Worm (Caenorhabditis elegans) whole organism, early embryonic: ENCODE measurements around the gene R05G6.10.

Experiments used
- B0310.2 ChIP-seq: sonication (generic microtip); optimal IDR thresholded peaks from 2 replicates; lab custom pipeline; 2016; ENCODE audit warnings: mild to moderate bottlenecking, missing genetic modification characterization, missing compliant biosample characterization
- F13C5.2 ChIP-seq: sonication (generic microtip); optimal IDR thresholded peaks from 2 replicates; lab custom pipeline; 2017; ENCODE audit warnings: mild to moderate bottlenecking, missing genetic modification characterization, inconsistent platforms, missing compliant biosample characterization
- aly-1 ChIP-seq: sonication (generic microtip); optimal IDR thresholded peaks from 2 replicates; lab custom pipeline; 2016; ENCODE audit warnings: missing genetic modification characterization, missing compliant biosample characterization
- ama-1 ChIP-seq: fragments of 150-350 bp; optimal IDR thresholded peaks from 2 replicates; lab custom pipeline; 2014
- ceh-13 ChIP-seq: fragments of 200-800 bp; sonication (Bioruptor generic); optimal IDR thresholded peaks from 2 replicates; lab custom pipeline; 2018; ENCODE audit warnings: mild to moderate bottlenecking, missing genetic modification characterization, missing compliant biosample characterization
- ceh-36 ChIP-seq: sonication (generic microtip); optimal IDR thresholded peaks from 2 replicates; lab custom pipeline; 2016; ENCODE audit warnings: missing genetic modification characterization, inconsistent platforms, missing compliant biosample characterization
- ets-7 ChIP-seq: sonication (generic microtip); optimal IDR thresholded peaks from 2 replicates; lab custom pipeline; 2016; ENCODE audit warnings: missing genotype, missing genetic modification characterization, missing compliant biosample characterization
- flt-1 ChIP-seq: fragments of 200-800 bp; sonication (Bioruptor generic); IDR thresholded peaks from 2 replicates; pipeline ENCODE4 v1.3.6; 2022; ENCODE audit warnings: missing genetic modification characterization, missing compliant biosample characterization
- hmbx-1 ChIP-seq: sonication (generic microtip); optimal IDR thresholded peaks from 2 replicates; lab custom pipeline; 2016; ENCODE audit warnings: mild to moderate bottlenecking, missing genetic modification characterization, missing compliant biosample characterization
- hmg-4 ChIP-seq: fragments of 200-800 bp; sonication (Bioruptor generic); optimal IDR thresholded peaks from 2 replicates; lab custom pipeline; 2018; ENCODE audit warnings: mild to moderate bottlenecking, missing genetic modification characterization, missing compliant biosample characterization
- hnd-1 ChIP-seq: sonication (generic microtip); optimal IDR thresholded peaks from 2 replicates; lab custom pipeline; 2016; ENCODE audit warnings: missing genetic modification characterization, missing compliant biosample characterization
- pes-1 ChIP-seq: fragments of 200-800 bp; sonication (Bioruptor generic); IDR thresholded peaks from 2 replicates; pipeline ENCODE4 v1.3.6; 2022; ENCODE audit warnings: missing genetic modification reagents, missing genetic modification characterization, missing compliant biosample characterization
- scrt-1 ChIP-seq: fragments of 200-800 bp; sonication (Bioruptor generic); IDR thresholded peaks from 2 replicates; pipeline ENCODE4 v1.3.6; 2022; ENCODE audit warnings: missing genetic modification characterization, missing compliant biosample characterization
- sea-1 ChIP-seq: fragments of 200-800 bp; sonication (Bioruptor generic); conservative IDR thresholded peaks from 2 replicates; pipeline ENCODE4 v1.3.6; 2022; ENCODE audit warnings: missing genetic modification characterization, missing compliant biosample characterization
- tbx-11 ChIP-seq: fragments of 200-800 bp; sonication (Bioruptor generic); IDR thresholded peaks from 2 replicates; pipeline ENCODE4 v1.3.6; 2022; ENCODE audit warnings: missing genetic modification characterization, missing compliant biosample characterization
- tbx-37 ChIP-seq: fragments of 200-800 bp; sonication (Bioruptor generic); conservative IDR thresholded peaks from 2 replicates; pipeline ENCODE4 v1.3.6; 2022; ENCODE audit warnings: missing genetic modification reagents, missing genetic modification characterization, missing compliant biosample characterization
- tra-4 ChIP-seq: sonication (generic microtip); optimal IDR thresholded peaks from 2 replicates; lab custom pipeline; 2017; ENCODE audit warnings: missing genetic modification characterization, missing compliant biosample characterization

Gene R05G6.10

ce11 chrIV:7542485-7543001 lies at the start of gene R05G6.10:
Gene R05G6.10 (minus strand): TSS chrIV:7542535.
- TF ChIP-seq hmbx-1 (tag; lab: Kevin White, UChicago) (no peak), F13C5.2 (no peak), ceh-13 (no peak), sea-1 (no peak), tra-4 (tag; lab: Kevin White, UChicago) (no peak), flt-1 (GFP tag; lab: Robert Waterston, UW) (no peak), ets-7 (tag; lab: Kevin White, UChicago) (no peak), pes-1 (GFP tag; lab: Robert Waterston, UW) (no peak), aly-1 (tag; lab: Kevin White, UChicago) (no peak), ama-1 (lab: Kevin White, UChicago) (no peak), tbx-11 (GFP tag; lab: Robert Waterston, UW) (no peak), tbx-37 (no peak)

ce11 chrIV:7588631-7589030 lies 46.3 kb upstream of the R05G6.10 start, which contains the start of gene cla-1:
Gene cla-1 (plus strand): TSS chrIV:7588931.
- no peak for TF ChIP-seq tbx-11 (GFP tag; lab: Robert Waterston, UW)
- TF ChIP-seq ets-7 (tag; lab: Kevin White, UChicago): no peak
- no peak for TF ChIP-seq ama-1 (lab: Kevin White, UChicago)
- TF ChIP-seq hnd-1 (tag; lab: Kevin White, UChicago): no peak
- no peak for TF ChIP-seq flt-1 (GFP tag; lab: Robert Waterston, UW)
- TF ChIP-seq B0310.2 (tag; lab: Kevin White, UChicago): no peak
- no peak for TF ChIP-seq hmbx-1 (tag; lab: Kevin White, UChicago)

- TF ChIP-seq B0310.2 (tag; lab: Kevin White, UChicago) (no peak), tra-4 (tag; lab: Kevin White, UChicago) (no peak), flt-1 (GFP tag; lab: Robert Waterston, UW) (no peak), scrt-1 (GFP tag; lab: Robert Waterston, UW) (no peak), sea-1 (no peak), hnd-1 (tag; lab: Kevin White, UChicago) (no peak), F13C5.2 (no peak), hmg-4 (no peak), tbx-11 (GFP tag; lab: Robert Waterston, UW) (no peak), ets-7 (tag; lab: Kevin White, UChicago) (no peak), aly-1 (tag; lab: Kevin White, UChicago) (no peak), ceh-36 (tag; lab: Kevin White, UChicago) (no peak)
Observed at ce11 chrIV:7586972-7587371, 44.6 kb upstream of the R05G6.10 start.

- TF ChIP-seq tra-4 (tag; lab: Kevin White, UChicago) (no peak), ceh-36 (tag; lab: Kevin White, UChicago) (no peak)
Observed at ce11 chrIV:7585273-7585882, 43.0 kb upstream of the R05G6.10 start.

- TF ChIP-seq flt-1 (GFP tag; lab: Robert Waterston, UW) (peak; percentile 52; the same call in 1 of the 2 replicates), sea-1 (no peak), F13C5.2 (peak; percentile 72), ceh-36 (tag; lab: Kevin White, UChicago) (no peak)
Observed at ce11 chrIV:7580062-7580614, 37.8 kb upstream of the R05G6.10 start, which contains the start of the genes cec-5 and nol-10. Gene cec-5 (minus strand): TSS chrIV:7580112. Gene nol-10 (plus strand): TSS chrIV:7580597.

ce11 chrIV:7578281-7578680 lies 35.9 kb upstream of the R05G6.10 start, which contains the start of gene F32E10.5:
Gene F32E10.5 (minus strand): TSS chrIV:7578381.
- no peak for TF ChIP-seq tra-4 (tag; lab: Kevin White, UChicago)
- no peak for TF ChIP-seq pes-1 (GFP tag; lab: Robert Waterston, UW)
- no peak for TF ChIP-seq hmbx-1 (tag; lab: Kevin White, UChicago)
- TF ChIP-seq ceh-13: no peak
- no peak for TF ChIP-seq hnd-1 (tag; lab: Kevin White, UChicago)
- no peak for TF ChIP-seq scrt-1 (GFP tag; lab: Robert Waterston, UW)
- TF ChIP-seq aly-1 (tag; lab: Kevin White, UChicago): no peak

ce11 chrIV:7575147-7575768 lies 32.9 kb upstream of the R05G6.10 start, which contains the start of gene cec-4:
Gene cec-4 (plus strand): TSS chrIV:7575718.
- TF ChIP-seq ceh-36 (tag; lab: Kevin White, UChicago) (no peak), pes-1 (GFP tag; lab: Robert Waterston, UW) (no peak), F13C5.2 (no peak), ama-1 (lab: Kevin White, UChicago) (peak; percentile 52)

- TF ChIP-seq ets-7 (tag; lab: Kevin White, UChicago): peak; percentile 90
- peak; percentile 84 for TF ChIP-seq hmbx-1 (tag; lab: Kevin White, UChicago)
- TF ChIP-seq hmg-4: peak; percentile 99
- TF ChIP-seq tra-4 (tag; lab: Kevin White, UChicago): peak; percentile 96
- TF ChIP-seq ceh-36 (tag; lab: Kevin White, UChicago): peak; percentile 96
- TF ChIP-seq sea-1: peak; percentile 97
- TF ChIP-seq B0310.2 (tag; lab: Kevin White, UChicago): peak; percentile 94
- TF ChIP-seq tbx-37: peak; percentile 97
- peak; percentile 92 for TF ChIP-seq tbx-11 (GFP tag; lab: Robert Waterston, UW)
- TF ChIP-seq scrt-1 (GFP tag; lab: Robert Waterston, UW): peak; percentile 95
- peak; percentile 95 for TF ChIP-seq F13C5.2
- TF ChIP-seq hnd-1 (tag; lab: Kevin White, UChicago): peak; percentile 96
- peak; percentile 96 for TF ChIP-seq pes-1 (GFP tag; lab: Robert Waterston, UW)
- peak; percentile 95 for TF ChIP-seq aly-1 (tag; lab: Kevin White, UChicago)
- peak; percentile 5 for TF ChIP-seq ama-1 (lab: Kevin White, UChicago)
- peak; percentile 97 for TF ChIP-seq flt-1 (GFP tag; lab: Robert Waterston, UW)
- TF ChIP-seq ceh-13: peak; percentile 87
Observed at ce11 chrIV:7573944-7574343, 31.6 kb upstream of the R05G6.10 start.
